Worm (Caenorhabditis elegans): Measurements from ENCODE around the gene sql-1.

DNA sequence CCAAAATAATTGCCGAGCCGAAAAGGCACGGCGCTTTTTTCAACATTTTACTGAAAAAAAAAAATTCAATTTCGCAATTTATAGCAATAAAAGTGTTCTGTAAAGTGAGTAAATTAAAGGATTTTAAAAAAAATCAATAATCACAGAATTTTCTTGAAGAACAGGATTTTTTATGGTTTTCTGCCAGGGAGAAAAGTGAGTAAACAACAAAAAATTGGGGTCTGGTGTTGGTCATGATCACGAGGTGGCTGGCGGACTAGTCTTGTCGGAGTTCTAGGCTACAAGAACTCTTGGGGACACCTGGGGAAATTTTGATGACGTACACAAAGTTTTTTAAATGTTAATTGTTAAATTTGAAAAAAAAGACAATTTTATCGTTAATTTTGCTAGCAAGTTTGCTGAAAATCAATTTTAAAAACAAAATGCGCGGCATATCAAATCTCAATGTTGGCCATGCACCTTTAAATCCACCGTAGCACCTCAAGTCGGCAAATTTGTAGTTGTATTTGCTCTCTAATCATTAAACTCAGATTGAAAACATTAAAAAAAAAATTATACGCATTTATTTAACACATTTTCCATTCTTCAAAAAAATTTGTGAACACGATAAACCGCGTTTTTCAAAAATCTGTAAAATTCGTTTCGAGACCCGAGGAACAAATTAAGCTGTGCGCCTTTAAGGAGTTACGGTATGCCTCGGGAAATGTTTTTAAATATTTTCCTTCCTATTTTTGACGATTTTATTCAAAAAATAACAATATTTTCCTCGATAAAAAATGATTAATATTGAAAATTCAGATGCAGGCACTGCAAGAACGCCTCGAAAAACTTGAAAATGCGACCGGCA lies 42.3 kb upstream of the sql-1 start, which contains the start of the genes scav-3 and Y49E10.21:
- no peak for TF ChIP-seq nhr-237 (tag; optimal IDR thresholded peaks at IDR 0.05)
- TF ChIP-seq snpc-4 (tag; optimal IDR thresholded peaks at IDR 0.05) = no peak
- TF ChIP-seq ztf-11 (tag; optimal IDR thresholded peaks at IDR 0.05) = no peak
- no peak for TF ChIP-seq lin-13 (tag; optimal IDR thresholded peaks at IDR 0.05)
- no peak for TF ChIP-seq zip-8 (tag; optimal IDR thresholded peaks at IDR 0.05)
- TF ChIP-seq lsy-2 (tag; optimal IDR thresholded peaks at IDR 0.05) = no peak
- no peak for TF ChIP-seq ces-1 (GFP tag; optimal IDR thresholded peaks at IDR 0.05)
- TF ChIP-seq ham-2 (GFP tag; optimal IDR thresholded peaks at IDR 0.05) = no peak
- no peak for TF ChIP-seq unc-120 (tag; optimal IDR thresholded peaks at IDR 0.05; ENCODE audit: poor library complexity, severe bottlenecking)
- TF ChIP-seq mls-2 (tag; optimal IDR thresholded peaks at IDR 0.05) = no peak
- no peak for TF ChIP-seq nhr-12 (tag; optimal IDR thresholded peaks at IDR 0.05)
- no peak for TF ChIP-seq cnd-1 (tag; optimal IDR thresholded peaks at IDR 0.05)
- no peak for TF ChIP-seq pha-4 (tag; optimal IDR thresholded peaks at IDR 0.05)

Data from whole organism, mixed stage, embryonic.